Worm (Caenorhabditis elegans) whole organism, L4 larva: ENCODE measurements around the gene ndx-6.

Source experiments
- F10B5.3 ChIP-seq: sonication (generic microtip); optimal IDR thresholded peaks from 2 replicates; lab custom pipeline; 2016; ENCODE audit warnings: mild to moderate bottlenecking, missing genetic modification characterization, missing compliant biosample characterization
- F26F4.8 ChIP-seq: fragments of 200-800 bp; sonication (Bioruptor generic); conservative IDR thresholded peaks from 2 replicates; pipeline ENCODE4 v1.3.6; 2022; ENCODE audit warnings: missing genetic modification characterization, missing compliant biosample characterization
- T20F7.1 ChIP-seq: fragments of 200-800 bp; sonication (Bioruptor generic); optimal IDR thresholded peaks from 2 replicates; lab custom pipeline; 2018; ENCODE audit warnings: mild to moderate bottlenecking, missing genetic modification characterization, missing compliant biosample characterization
- Y105C5A.15 ChIP-seq: fragments of 200-800 bp; sonication (Bioruptor generic); IDR thresholded peaks from 2 replicates; pipeline ENCODE4 v1.3.6; 2022; ENCODE audit warnings: missing genetic modification characterization, missing compliant biosample characterization
- aha-1 ChIP-seq: fragments of 150-350 bp; peaks from one replicate; lab custom pipeline; 2014; ENCODE audit warnings: missing biosample characterization, missing genetic modification characterization
- aly-2 ChIP-seq: sonication (generic microtip); optimal IDR thresholded peaks from 2 replicates; lab custom pipeline; 2018; ENCODE audit warnings: missing biosample characterization, missing genetic modification characterization
- ceh-44 ChIP-seq: fragments of 200-800 bp; sonication (Bioruptor generic); IDR thresholded peaks from 2 replicates; pipeline ENCODE4 v1.3.6; 2022; ENCODE audit warnings: missing genetic modification reagents, missing genetic modification characterization, missing compliant biosample characterization
- ces-1 ChIP-seq: fragments of 150-350 bp; sonication (generic microtip); optimal IDR thresholded peaks from 4 replicates; lab custom pipeline; 2014; ENCODE audit warnings: missing biosample characterization, missing genetic modification reagents, missing genetic modification characterization
- daf-16 ChIP-seq, 3 experiments: sonication (generic microtip); optimal IDR thresholded peaks; 2 replicates each; lab custom pipeline; 2016 to 2017; ENCODE audit warnings: missing genetic modification characterization in 3 of 3, missing genetic modification reagents in 3 of 3, mild to moderate bottlenecking in 2 of 3, missing compliant biosample characterization in 2 of 3, missing biosample characterization in 1 of 3, moderate library complexity in 1 of 3
- daf-8 ChIP-seq: fragments of 200-800 bp; sonication (Bioruptor generic); IDR thresholded peaks from 2 replicates; pipeline ENCODE4 v1.3.6; 2022; ENCODE audit warnings: missing genetic modification characterization, missing compliant biosample characterization
- dpl-1 ChIP-seq: fragments of 150-350 bp; optimal IDR thresholded peaks from 2 replicates; lab custom pipeline; 2014; ENCODE audit warnings: missing biosample characterization, missing genetic modification reagents, missing genetic modification characterization
- egl-27 ChIP-seq: sonication (generic microtip); optimal IDR thresholded peaks from 3 replicates; lab custom pipeline; 2017; ENCODE audit warnings: missing biosample characterization, missing genetic modification reagents, missing genetic modification characterization
- hlh-11 ChIP-seq: fragments of 200-800 bp; sonication (Bioruptor generic); optimal IDR thresholded peaks from 2 replicates; lab custom pipeline; 2018; ENCODE audit warnings: mild to moderate bottlenecking, missing genetic modification characterization, missing compliant biosample characterization
- hlh-30 ChIP-seq: sonication (generic microtip); optimal IDR thresholded peaks from 2 replicates; lab custom pipeline; 2017; ENCODE audit warnings: antibody characterized with exemption, mild to moderate bottlenecking, missing genetic modification characterization, missing compliant biosample characterization; ENCODE audit not compliant: insufficient read depth
- jun-1 ChIP-seq: fragments of 150-350 bp; optimal IDR thresholded peaks from 2 replicates; lab custom pipeline; 2014; ENCODE audit warnings: missing biosample characterization, missing genetic modification reagents, missing genetic modification characterization
- lin-1 ChIP-seq: fragments of 200-800 bp; sonication (Bioruptor generic); IDR thresholded peaks from 2 replicates; pipeline ENCODE4 v1.3.6; 2022; ENCODE audit warnings: missing genetic modification reagents, missing genetic modification characterization, missing compliant biosample characterization
- lin-15B ChIP-seq: fragments of 150-350 bp; sonication (generic microtip); optimal IDR thresholded peaks from 3 replicates; lab custom pipeline; 2014; ENCODE audit warnings: missing biosample characterization, missing genetic modification characterization
- lin-29 ChIP-seq: fragments of 200-800 bp; sonication (Bioruptor generic); IDR thresholded peaks from 2 replicates; pipeline ENCODE4 v1.3.6; 2022; ENCODE audit warnings: missing genetic modification reagents, missing genetic modification characterization, missing compliant biosample characterization
- lin-38 ChIP-seq: fragments of 200-800 bp; sonication (Bioruptor generic); IDR thresholded peaks from 2 replicates; pipeline ENCODE4 v1.3.6; 2022; ENCODE audit warnings: missing genetic modification reagents, missing genetic modification characterization, missing compliant biosample characterization
- lin-39 ChIP-seq: fragments of 150-350 bp; optimal IDR thresholded peaks from 2 replicates; lab custom pipeline; 2014; ENCODE audit warnings: missing biosample characterization, missing genetic modification reagents, missing genetic modification characterization
- lsy-2 ChIP-seq, 2 experiments: fragments of 150-350 bp in 1 of 2; sonication (generic microtip) in 1 of 2; optimal IDR thresholded peaks; 2 replicates each; lab custom pipeline; 2014 to 2017; ENCODE audit warnings: missing biosample characterization in 2 of 2, missing genetic modification characterization in 2 of 2
- madf-5 ChIP-seq, 2 experiments: fragments of 200-800 bp; sonication (Bioruptor generic); IDR thresholded peaks; 2 replicates each; pipeline ENCODE4 v1.3.6; 2022; ENCODE audit warnings: missing compliant biosample characterization in 2 of 2, missing genetic modification characterization in 2 of 2
- mdl-1 ChIP-seq, 2 experiments: fragments of 150-350 bp in 1 of 2; sonication (generic microtip) in 1 of 2; optimal IDR thresholded peaks; 2 replicates each; lab custom pipeline; 2014 to 2017; ENCODE audit warnings: missing biosample characterization in 2 of 2, missing genetic modification characterization in 2 of 2
- mdt-29 ChIP-seq: fragments of 200-800 bp; sonication (Bioruptor generic); IDR thresholded peaks from 2 replicates; pipeline ENCODE4 v1.3.6; 2022; ENCODE audit warnings: missing genetic modification reagents, missing genetic modification characterization, missing compliant biosample characterization
- mep-1 ChIP-seq: fragments of 150-350 bp; sonication (generic microtip); optimal IDR thresholded peaks from 3 replicates; lab custom pipeline; 2014; ENCODE audit warnings: missing biosample characterization, missing genetic modification characterization
- mes-2 ChIP-seq: sonication (generic microtip); optimal IDR thresholded peaks from 2 replicates; lab custom pipeline; 2016; ENCODE audit warnings: missing genotype, mild to moderate bottlenecking, missing genetic modification characterization, missing compliant biosample characterization; ENCODE audit not compliant: poor library complexity, severe bottlenecking
- mxl-3 ChIP-seq: fragments of 200-800 bp; sonication (Bioruptor generic); optimal IDR thresholded peaks from 2 replicates; lab custom pipeline; 2018; ENCODE audit warnings: mild to moderate bottlenecking, missing genetic modification characterization, missing compliant biosample characterization
- nhr-10 ChIP-seq: fragments of 150-350 bp; optimal IDR thresholded peaks from 2 replicates; lab custom pipeline; 2014; ENCODE audit warnings: missing biosample characterization, missing genetic modification characterization
- nhr-11 ChIP-seq: fragments of 150-350 bp; optimal IDR thresholded peaks from 2 replicates; lab custom pipeline; 2014; ENCODE audit warnings: missing biosample characterization, missing genetic modification characterization
- nhr-25 ChIP-seq: sonication (generic microtip); optimal IDR thresholded peaks from 2 replicates; lab custom pipeline; 2017; ENCODE audit warnings: missing genetic modification characterization, mild to moderate bottlenecking, missing compliant biosample characterization, antibody characterized with exemption, moderate library complexity, borderline replicate concordance; ENCODE audit not compliant: insufficient read depth
- nhr-28 ChIP-seq: fragments of 150-350 bp; optimal IDR thresholded peaks from 2 replicates; lab custom pipeline; 2014; ENCODE audit warnings: missing biosample characterization, missing genetic modification characterization
- nhr-42 ChIP-seq: fragments of 200-800 bp; sonication (Bioruptor generic); IDR thresholded peaks from 2 replicates; pipeline ENCODE4 v1.3.6; 2022; ENCODE audit warnings: missing genetic modification characterization, missing compliant biosample characterization
- nhr-6 ChIP-seq: fragments of 150-350 bp; optimal IDR thresholded peaks from 2 replicates; lab custom pipeline; 2014; ENCODE audit warnings: missing biosample characterization, missing genetic modification characterization
- nhr-76 ChIP-seq: fragments of 150-350 bp; optimal IDR thresholded peaks from 2 replicates; lab custom pipeline; 2014; ENCODE audit warnings: missing biosample characterization, missing genetic modification characterization
- nhr-77 ChIP-seq: fragments of 150-350 bp; optimal IDR thresholded peaks from 2 replicates; lab custom pipeline; 2014; ENCODE audit warnings: missing biosample characterization, missing genetic modification characterization
- pqm-1 ChIP-seq: sonication (generic microtip); optimal IDR thresholded peaks from 2 replicates; lab custom pipeline; 2017; ENCODE audit warnings: missing biosample characterization, missing genetic modification characterization
- rbr-2 ChIP-seq: sonication (generic microtip); optimal IDR thresholded peaks from 2 replicates; lab custom pipeline; 2016; ENCODE audit warnings: missing genotype, missing genetic modification characterization, missing compliant biosample characterization
- snpc-4 ChIP-seq: fragments of 150-350 bp; optimal IDR thresholded peaks from 2 replicates; lab custom pipeline; 2014; ENCODE audit warnings: missing biosample characterization, missing genetic modification characterization
- spr-1 ChIP-seq: sonication (generic microtip); optimal IDR thresholded peaks from 2 replicates; lab custom pipeline; 2016; ENCODE audit warnings: mild to moderate bottlenecking, missing genetic modification characterization, missing compliant biosample characterization
- tag-97 ChIP-seq: fragments of 200-800 bp; sonication (Bioruptor generic); IDR thresholded peaks from 2 replicates; pipeline ENCODE4 v1.3.6; 2022; ENCODE audit warnings: missing genetic modification characterization, missing compliant biosample characterization
- tra-1 ChIP-seq: fragments of 200-800 bp; sonication (Bioruptor generic); IDR thresholded peaks from 2 replicates; pipeline ENCODE4 v1.3.6; 2022; ENCODE audit warnings: missing genetic modification reagents, missing genetic modification characterization, missing compliant biosample characterization
- unc-62 ChIP-seq, 3 experiments: fragments of 150-350 bp in 1 of 3; sonication (generic microtip); optimal IDR thresholded peaks in 2 of 3; peaks in 1 of 3; 1 replicate in 1 of 3; 2 replicates in 2 of 3; lab custom pipeline; 2014 to 2017; ENCODE audit warnings: missing biosample characterization in 3 of 3, missing genetic modification characterization in 3 of 3, missing genetic modification reagents in 3 of 3, missing genotype in 1 of 3
- vab-7 ChIP-seq: fragments of 200-800 bp; sonication (Bioruptor generic); IDR thresholded peaks from 2 replicates; pipeline ENCODE4 v1.3.6; 2022; ENCODE audit warnings: missing genetic modification reagents, missing genetic modification characterization, missing compliant biosample characterization
- zag-1 ChIP-seq: fragments of 150-350 bp; optimal IDR thresholded peaks from 2 replicates; lab custom pipeline; 2014; ENCODE audit warnings: missing biosample characterization, missing genetic modification characterization
- zfp-3 ChIP-seq: fragments of 200-800 bp; sonication (Bioruptor generic); conservative IDR thresholded peaks from 2 replicates; pipeline ENCODE4 v1.3.6; 2022; ENCODE audit warnings: missing genetic modification reagents, missing genetic modification characterization, missing compliant biosample characterization
- zip-2 ChIP-seq: fragments of 150-350 bp; optimal IDR thresholded peaks from 2 replicates; lab custom pipeline; 2014; ENCODE audit warnings: missing biosample characterization, missing genetic modification characterization

The ndx-6 gene

DNA sequence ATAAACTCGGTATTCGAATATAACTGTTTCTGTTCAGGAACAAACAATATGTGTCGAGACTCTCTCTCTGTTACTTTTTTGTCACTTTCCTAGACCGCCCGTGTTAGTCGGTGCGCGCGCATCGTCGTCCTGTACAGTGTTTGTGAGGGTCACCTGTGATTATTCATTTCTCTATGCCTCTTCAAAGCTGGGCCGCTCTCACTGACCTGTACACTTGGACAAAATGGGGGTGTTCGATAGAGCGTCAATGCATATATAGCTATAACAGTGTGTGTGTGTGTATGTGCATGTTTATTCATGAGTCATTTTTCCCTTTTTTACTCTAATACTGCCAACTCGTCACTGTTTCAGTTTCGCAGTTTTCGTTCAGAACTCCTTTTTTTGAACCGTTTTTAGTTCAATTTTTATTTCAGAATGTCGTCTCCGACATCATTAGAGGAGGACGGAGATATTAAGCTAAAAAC is 10.0 kb downstream of the ndx-6 start, which contains the start of gene pkc-3 (continued):
- TF ChIP-seq aha-1 (tag; lab: Kevin White, UChicago) (peak; percentile 99), nhr-42 (GFP tag; lab: Robert Waterston, UW) (peak; percentile 36; the same call in 1 of the 2 replicates), mdl-1 (tag; optimal IDR thresholded peaks at IDR 0.05; lab: Kevin White, UChicago) (peak; percentile 7 to 47), mep-1 (peak; percentile 86), jun-1 (tag; lab: Kevin White, UChicago) (peak; percentile 40), nhr-11 (tag; lab: Kevin White, UChicago) (peak; percentile 47), nhr-77 (peak; percentile 89), mxl-3 (GFP tag; lab: Kevin White, UChicago) (peak; percentile 86), nhr-6 (peak; percentile 93), dpl-1 (GFP tag; lab: Kevin White, UChicago) (peak; percentile 38), mes-2 (tag; lab: Kevin White, UChicago) (peak; percentile 67), tag-97 (GFP tag; lab: Robert Waterston, UW) (no peak), lin-15B (tag; lab: Kevin White, UChicago) (no peak), lsy-2 (tag; optimal IDR thresholded peaks at IDR 0.05; lab: Kevin White, UChicago) (peak; percentile 40 to 74), F10B5.3 (tag; lab: Kevin White, UChicago) (no peak), pqm-1 (tag; lab: Kevin White, UChicago) (peak; percentile 71), spr-1 (tag; lab: Kevin White, UChicago) (peak; percentile 51), lin-1 (GFP tag; lab: Robert Waterston, UW) (0 out of 2 replicates have a peak, but pooled peaks have one; percentile 53), daf-16 (GFP tag; optimal IDR thresholded peaks at IDR 0.05; lab: Kevin White, UChicago) (peak in 1 of 2 experiments; percentile 16), daf-16 (tag; optimal IDR thresholded peaks at IDR 0.05; lab: Kevin White, UChicago) (peak; percentile 72), F26F4.8 (GFP tag; lab: Robert Waterston, UW) (no peak), ces-1 (GFP tag; lab: Kevin White, UChicago) (no peak), nhr-25 (tag; lab: Kevin White, UChicago) (peak; percentile 95), daf-8 (no peak), nhr-10 (tag; lab: Kevin White, UChicago) (peak; percentile 11), lin-38 (GFP tag; lab: Robert Waterston, UW) (peak; percentile 79), zfp-3 (peak; percentile 61; the same call in 1 of the 2 replicates), hlh-30 (peak; percentile 83)

DNA sequence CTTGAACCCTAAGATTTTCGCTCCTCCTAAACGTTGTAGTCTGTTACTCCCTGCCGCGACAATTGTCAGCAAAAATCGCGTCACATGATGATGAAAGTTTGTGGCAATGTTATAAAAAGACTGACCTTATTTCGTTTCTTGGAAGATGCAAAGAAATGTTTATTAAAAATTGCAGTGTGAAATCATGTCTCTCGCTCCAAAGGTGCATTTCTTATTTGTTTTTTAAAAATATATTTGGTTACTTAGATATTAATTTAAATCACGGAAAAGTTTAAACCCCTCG is 11.5 kb downstream of the ndx-6 start:
- no peak for TF ChIP-seq nhr-76 (tag; lab: Kevin White, UChicago)
- TF ChIP-seq mdt-29 (GFP tag; lab: Robert Waterston, UW), result no peak
- no peak for TF ChIP-seq lin-1 (GFP tag; lab: Robert Waterston, UW)
- no peak for TF ChIP-seq egl-27 (tag; lab: Kevin White, UChicago)
- no peak for TF ChIP-seq lin-39 (tag; lab: Kevin White, UChicago)
- TF ChIP-seq unc-62 (GFP tag; optimal IDR thresholded peaks at IDR 0.05 in 1 of 2; lab: Kevin White, UChicago), result peak in 1 of 2 experiments; percentile 49
- no peak for TF ChIP-seq unc-62 (tag; optimal IDR thresholded peaks at IDR 0.05; lab: Kevin White, UChicago)
- no peak for TF ChIP-seq pqm-1 (tag; lab: Kevin White, UChicago)
- TF ChIP-seq tra-1 (GFP tag; lab: Robert Waterston, UW), result no peak
- no peak for TF ChIP-seq nhr-77
- TF ChIP-seq zip-2 (tag; lab: Kevin White, UChicago), result no peak
- peak; percentile 44 for TF ChIP-seq nhr-28 (tag; lab: Kevin White, UChicago)
- no peak for TF ChIP-seq ces-1 (GFP tag; lab: Kevin White, UChicago)
- TF ChIP-seq lin-29 (GFP tag; lab: Robert Waterston, UW), result no peak
- TF ChIP-seq spr-1 (tag; lab: Kevin White, UChicago), result no peak
- peak; percentile 1 for TF ChIP-seq hlh-11 (tag; lab: Kevin White, UChicago)
- no peak for TF ChIP-seq snpc-4 (tag; lab: Kevin White, UChicago)
- TF ChIP-seq aly-2 (tag; lab: Kevin White, UChicago), result no peak
- TF ChIP-seq mes-2 (tag; lab: Kevin White, UChicago), result no peak
- TF ChIP-seq T20F7.1, result no peak
- TF ChIP-seq F26F4.8 (GFP tag; lab: Robert Waterston, UW), result no peak
- no peak for TF ChIP-seq Y105C5A.15
- TF ChIP-seq hlh-30, result peak; percentile 50
- TF ChIP-seq ceh-44 (GFP tag; lab: Robert Waterston, UW), result no peak
- TF ChIP-seq madf-5 (GFP tag; IDR thresholded peaks at IDR 0.05; lab: Robert Waterston, UW), result no peak
- no peak for TF ChIP-seq rbr-2 (tag; lab: Kevin White, UChicago)
- peak in 1 of 2 experiments; percentile 11 for TF ChIP-seq lsy-2 (tag; optimal IDR thresholded peaks at IDR 0.05; lab: Kevin White, UChicago)
- TF ChIP-seq nhr-42 (GFP tag; lab: Robert Waterston, UW), result no peak
- no peak for TF ChIP-seq zag-1 (tag; lab: Kevin White, UChicago)
- no peak for TF ChIP-seq vab-7 (GFP tag; lab: Robert Waterston, UW)
